Worm (Caenorhabditis elegans) whole organism, mixed stage, embryonic: ENCODE data around the gene metl-5.

Experiments
- bed-3 ChIP-seq: fragments of 200-800 bp; sonication (Bioruptor generic); optimal IDR thresholded peaks from 3 replicates; lab custom pipeline; 2018; ENCODE audit warnings: mild to moderate bottlenecking, missing genetic modification characterization, moderate library complexity, missing compliant biosample characterization
- blmp-1 ChIP-seq: fragments of 150-350 bp; optimal IDR thresholded peaks from 2 replicates; lab custom pipeline; 2014; ENCODE audit warnings: missing biosample characterization, missing genetic modification characterization
- ces-1 ChIP-seq: fragments of 150-350 bp; optimal IDR thresholded peaks from 2 replicates; lab custom pipeline; 2014; ENCODE audit warnings: missing biosample characterization, missing genetic modification reagents, missing genetic modification characterization
- elt-1 ChIP-seq: sonication (generic microtip); optimal IDR thresholded peaks from 2 replicates; lab custom pipeline; 2017; ENCODE audit warnings: missing genetic modification characterization, mild to moderate bottlenecking, missing compliant biosample characterization, antibody characterized with exemption, moderate library complexity, borderline replicate concordance; ENCODE audit not compliant: insufficient read depth
- elt-3 ChIP-seq: fragments of 150-350 bp; optimal IDR thresholded peaks from 2 replicates; lab custom pipeline; 2014; ENCODE audit warnings: missing biosample characterization, missing genetic modification characterization
- ham-2 ChIP-seq: fragments of 200-800 bp; sonication (Bioruptor generic); optimal IDR thresholded peaks from 2 replicates; lab custom pipeline; 2018; ENCODE audit warnings: mild to moderate bottlenecking, missing genetic modification characterization, missing compliant biosample characterization
- lin-32 ChIP-seq: fragments of 200-800 bp; sonication (Bioruptor generic); optimal IDR thresholded peaks from 2 replicates; lab custom pipeline; 2018; ENCODE audit warnings: mild to moderate bottlenecking, missing genetic modification characterization, missing compliant biosample characterization
- nhr-2 ChIP-seq: fragments of 150-350 bp; optimal IDR thresholded peaks from 2 replicates; lab custom pipeline; 2014; ENCODE audit warnings: missing biosample characterization, missing genetic modification characterization
- tbx-8 ChIP-seq: fragments of 200-800 bp; sonication (Bioruptor generic); optimal IDR thresholded peaks from 2 replicates; lab custom pipeline; 2018; ENCODE audit warnings: mild to moderate bottlenecking, missing genetic modification characterization, moderate library complexity, missing compliant biosample characterization
- unc-62 ChIP-seq: fragments of 150-350 bp; optimal IDR thresholded peaks from 2 replicates; lab custom pipeline; 2014; ENCODE audit warnings: missing biosample characterization, missing genetic modification reagents, missing genetic modification characterization
- ztf-11 ChIP-seq: fragments of 150-350 bp; optimal IDR thresholded peaks from 2 replicates; lab custom pipeline; 2014; ENCODE audit warnings: missing biosample characterization, missing genetic modification characterization

DNA sequence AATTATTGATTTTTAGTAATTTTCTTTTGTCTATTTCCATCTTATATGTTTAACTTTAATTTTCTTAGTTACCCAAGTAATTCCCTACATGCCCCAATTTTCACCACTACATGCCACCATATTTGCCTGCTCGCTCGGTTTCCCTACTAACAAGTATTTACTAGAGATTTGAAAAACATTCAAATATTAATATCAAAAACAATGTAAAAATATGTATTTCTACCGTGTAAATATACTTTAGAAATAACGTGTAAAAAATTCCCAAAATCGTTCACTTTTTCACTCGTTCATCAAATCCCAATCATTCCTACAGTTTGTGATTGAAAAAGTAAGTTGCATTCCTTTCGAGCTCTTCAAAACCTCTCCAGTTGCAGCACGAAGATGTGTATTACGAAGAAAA is 23.8 kb downstream of the metl-5 start, which contains the start of gene F26A1.3:
- TF ChIP-seq ham-2: no peak
- TF ChIP-seq unc-62 (GFP tag; lab: Kevin White, UChicago): no peak
- TF ChIP-seq nhr-2 (tag; lab: Kevin White, UChicago): no peak
- TF ChIP-seq tbx-8 (GFP tag; lab: Kevin White, UChicago): no peak
- no peak for TF ChIP-seq lin-32 (GFP tag; lab: Kevin White, UChicago)
- no peak for TF ChIP-seq elt-1 (tag; lab: Kevin White, UChicago)
- TF ChIP-seq ztf-11 (tag; lab: Kevin White, UChicago): no peak
- TF ChIP-seq bed-3: no peak
- no peak for TF ChIP-seq ces-1 (GFP tag; lab: Kevin White, UChicago)
- TF ChIP-seq elt-3: no peak
- no peak for TF ChIP-seq blmp-1 (tag; lab: Kevin White, UChicago)
